Worm (Caenorhabditis elegans): ENCODE data around the gene pdhk-2.

The pdhk-2 gene

ce11 chrIII:8739786-8740185 lies 1.4 kb downstream of the pdhk-2 start:
- TF ChIP-seq ceh-19 (GFP tag; optimal IDR thresholded peaks at IDR 0.05), result no peak
- no peak for TF ChIP-seq fkh-6 (tag; optimal IDR thresholded peaks at IDR 0.05)
- no peak for TF ChIP-seq nfya-1 (tag; optimal IDR thresholded peaks at IDR 0.05)
- TF ChIP-seq ttx-3 (tag; optimal IDR thresholded peaks at IDR 0.05), result no peak
- no peak for TF ChIP-seq ceh-45 (GFP tag; IDR thresholded peaks at IDR 0.05)
- TF ChIP-seq zip-5 (tag; optimal IDR thresholded peaks at IDR 0.05), result no peak
- no peak for TF ChIP-seq npax-4 (tag; optimal IDR thresholded peaks at IDR 0.05)
- TF ChIP-seq mec-3 (tag; optimal IDR thresholded peaks at IDR 0.05; ENCODE audit: borderline replicate concordance), result no peak
- TF ChIP-seq nhr-11 (tag; optimal IDR thresholded peaks at IDR 0.05), result no peak

ce11 chrIII:8739126-8739525 lies 2.1 kb downstream of the pdhk-2 start:
- TF ChIP-seq elt-2 (tag; optimal IDR thresholded peaks at IDR 0.05), result peak; percentile 17
- no peak for TF ChIP-seq unc-55 (GFP tag; optimal IDR thresholded peaks at IDR 0.05)

DNA sequence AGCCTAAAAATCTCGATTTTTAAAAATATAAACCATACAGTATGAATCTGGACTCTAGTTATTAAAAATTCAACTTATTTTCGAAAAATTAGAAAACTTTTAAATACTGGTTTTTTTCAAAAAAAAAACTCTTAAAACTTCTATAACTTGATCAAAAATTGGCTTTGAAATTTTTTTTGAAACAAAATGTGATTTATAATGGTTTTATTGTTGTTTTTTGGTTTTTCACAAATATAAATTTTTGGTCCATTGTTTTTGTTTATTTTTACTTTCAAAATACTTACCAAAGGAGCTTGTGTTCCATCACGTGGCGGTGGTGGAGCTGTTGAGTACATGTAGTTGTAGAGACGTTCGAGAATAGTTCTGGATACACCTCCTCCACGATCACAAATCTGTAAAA lies 2.9 kb downstream of the pdhk-2 start:
- TF ChIP-seq odd-2 (tag; optimal IDR thresholded peaks at IDR 0.05), result no peak
- TF ChIP-seq elt-4 (tag; optimal IDR thresholded peaks at IDR 0.05), result no peak
- TF ChIP-seq unc-86 (tag; optimal IDR thresholded peaks at IDR 0.05), result no peak
- TF ChIP-seq che-1 (tag; optimal IDR thresholded peaks at IDR 0.05), result no peak
- TF ChIP-seq ceh-45 (GFP tag; IDR thresholded peaks at IDR 0.05), result no peak
- no peak for TF ChIP-seq nhr-232 (tag; optimal IDR thresholded peaks at IDR 0.05)
- TF ChIP-seq unc-42 (tag; optimal IDR thresholded peaks at IDR 0.05), result no peak
- TF ChIP-seq hlh-6 (tag; optimal IDR thresholded peaks at IDR 0.05), result no peak
- no peak for TF ChIP-seq nhr-11 (tag; optimal IDR thresholded peaks at IDR 0.05)
- no peak for TF ChIP-seq K09A11.1 (tag; optimal IDR thresholded peaks at IDR 0.05; ENCODE audit: insufficient read depth)
- no peak for TF ChIP-seq ceh-18 (tag; optimal IDR thresholded peaks at IDR 0.05)
- TF ChIP-seq ama-1 (optimal IDR thresholded peaks at IDR 0.05), result no peak
- no peak for TF ChIP-seq hlh-13 (GFP tag; optimal IDR thresholded peaks at IDR 0.05)
- TF ChIP-seq sox-4 (tag; optimal IDR thresholded peaks at IDR 0.05), result no peak
- TF ChIP-seq fax-1 (tag; optimal IDR thresholded peaks at IDR 0.05), result no peak
- TF ChIP-seq T23F11.4 (GFP tag; optimal IDR thresholded peaks at IDR 0.05), result no peak
- no peak for TF ChIP-seq pat-9 (tag; optimal IDR thresholded peaks at IDR 0.05)
- no peak for TF ChIP-seq ceh-9 (tag; optimal IDR thresholded peaks at IDR 0.05)

- TF ChIP-seq ceh-9 (tag; optimal IDR thresholded peaks at IDR 0.05) (no peak), unc-42 (tag; optimal IDR thresholded peaks at IDR 0.05) (peak; percentile 87)
These were observed 3.8 kb downstream of the pdhk-2 start for ce11 chrIII:8737391-8737790.

DNA sequence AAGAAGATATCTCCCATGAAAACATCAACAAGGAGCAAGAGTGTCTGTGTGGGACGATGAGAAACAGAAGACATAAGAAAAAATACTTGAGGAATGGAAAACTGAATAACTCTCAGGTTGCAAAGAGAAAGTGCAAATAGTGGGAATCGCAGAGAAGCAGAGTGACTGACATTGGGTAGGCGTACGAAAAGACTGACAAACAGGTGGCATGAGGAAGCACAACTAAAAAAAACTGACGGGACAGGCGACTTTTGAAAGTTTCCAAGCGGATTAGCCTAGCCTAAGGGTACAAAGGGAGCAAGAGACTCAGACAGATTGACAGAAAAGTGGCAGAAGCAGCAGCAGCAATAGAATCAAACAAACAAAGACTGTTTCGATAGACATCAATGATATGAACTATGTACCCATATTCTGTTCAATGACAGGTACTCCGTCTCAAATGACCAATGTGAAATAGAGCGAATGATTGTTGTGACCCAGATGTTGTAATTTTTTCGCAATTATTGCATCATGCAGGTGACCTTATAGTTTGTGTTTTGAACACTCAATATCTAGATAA lies 6.8 kb downstream of the pdhk-2 start:
- TF ChIP-seq C08G9.2 (tag; optimal IDR thresholded peaks at IDR 0.05) (no peak), ceh-18 (tag; optimal IDR thresholded peaks at IDR 0.05) (peak; percentile 72), fax-1 (tag; optimal IDR thresholded peaks at IDR 0.05) (no peak), elt-4 (tag; optimal IDR thresholded peaks at IDR 0.05) (no peak), pros-1 (tag; optimal IDR thresholded peaks at IDR 0.05) (no peak), unc-55 (GFP tag; optimal IDR thresholded peaks at IDR 0.05) (peak; percentile 2), zip-5 (tag; optimal IDR thresholded peaks at IDR 0.05) (no peak), unc-3 (GFP tag; conservative IDR thresholded peaks at IDR 0.05) (no peak), unc-3 (tag; optimal IDR thresholded peaks at IDR 0.05) (no peak), rnt-1 (tag; optimal IDR thresholded peaks at IDR 0.05) (no peak), sox-2 (GFP tag; IDR thresholded peaks at IDR 0.05) (no peak), eyg-1 (tag; optimal IDR thresholded peaks at IDR 0.05) (no peak), fkh-6 (tag; optimal IDR thresholded peaks at IDR 0.05) (no peak), ama-1 (optimal IDR thresholded peaks at IDR 0.05) (no peak), syd-9 (tag; optimal IDR thresholded peaks at IDR 0.05) (no peak), ref-2 (tag; optimal IDR thresholded peaks at IDR 0.05) (no peak), ceh-30 (tag; optimal IDR thresholded peaks at IDR 0.05) (no peak), hlh-15 (tag; optimal IDR thresholded peaks at IDR 0.05) (no peak), K09A11.1 (tag; optimal IDR thresholded peaks at IDR 0.05; ENCODE audit: insufficient read depth) (no peak), ceh-31 (tag; optimal IDR thresholded peaks at IDR 0.05) (peak; percentile 2), sdc-2 (tag; optimal IDR thresholded peaks at IDR 0.05) (no peak), F13H6.1 (tag; optimal IDR thresholded peaks at IDR 0.05) (no peak), unc-86 (tag; optimal IDR thresholded peaks at IDR 0.05) (no peak), ceh-34 (tag; optimal IDR thresholded peaks at IDR 0.05) (peak; percentile 15), dmd-4 (tag; optimal IDR thresholded peaks at IDR 0.05; ENCODE audit: borderline replicate concordance) (no peak), mec-3 (tag; optimal IDR thresholded peaks at IDR 0.05; ENCODE audit: borderline replicate concordance) (no peak), ceh-14 (tag; optimal IDR thresholded peaks at IDR 0.05) (no peak)

Data from whole organism, late embryonic.